Worm (Caenorhabditis elegans) whole organism, young adult: Measurements from ENCODE around the gene gcy-19.

Experiments used
- B0261.1 ChIP-seq: sonication (generic microtip); optimal IDR thresholded peaks from 2 replicates; lab custom pipeline; 2016; ENCODE audit warnings: mild to moderate bottlenecking, missing genetic modification characterization, moderate library complexity, missing compliant biosample characterization
- C06A6.2 ChIP-seq: fragments of 200-800 bp; sonication (Bioruptor generic); conservative IDR thresholded peaks from 2 replicates; pipeline ENCODE4 v1.3.6; 2022; ENCODE audit warnings: missing genetic modification characterization, missing compliant biosample characterization
- F10E7.11 ChIP-seq: sonication (generic microtip); optimal IDR thresholded peaks from 2 replicates; lab custom pipeline; 2017; ENCODE audit warnings: mild to moderate bottlenecking, missing genetic modification characterization, moderate library complexity, missing compliant biosample characterization
- F33H1.4 ChIP-seq: fragments of 200-800 bp; sonication (Bioruptor generic); IDR thresholded peaks from 2 replicates; pipeline ENCODE4 v1.3.6; 2022; ENCODE audit warnings: missing genetic modification reagents, missing genetic modification characterization, missing compliant biosample characterization
- F37B4.10 ChIP-seq: fragments of 200-800 bp; sonication (Bioruptor generic); IDR thresholded peaks from 2 replicates; pipeline ENCODE4 v1.3.6; 2022; ENCODE audit warnings: missing genetic modification characterization, missing compliant biosample characterization
- F55B11.4 ChIP-seq: sonication (generic microtip); optimal IDR thresholded peaks from 2 replicates; lab custom pipeline; 2016; ENCODE audit warnings: missing compliant biosample characterization, missing genetic modification characterization, borderline replicate concordance; ENCODE audit not compliant: insufficient read depth
- K11D2.4 ChIP-seq: fragments of 200-800 bp; sonication (Bioruptor generic); IDR thresholded peaks from 2 replicates; pipeline ENCODE4 v1.3.6; 2022; ENCODE audit warnings: missing genetic modification reagents, missing genetic modification characterization, missing compliant biosample characterization
- T26A5.8 ChIP-seq: sonication (generic microtip); optimal IDR thresholded peaks from 2 replicates; lab custom pipeline; 2016; ENCODE audit warnings: missing genetic modification characterization, missing compliant biosample characterization
- Y53G8AR.9 ChIP-seq: fragments of 200-800 bp; sonication (Bioruptor generic); conservative IDR thresholded peaks from 2 replicates; pipeline ENCODE4 v1.3.6; 2022; ENCODE audit warnings: missing genetic modification reagents, missing genetic modification characterization, missing compliant biosample characterization
- ama-1 ChIP-seq, 3 experiments: fragments of 150-350 bp in 1 of 3; sonication (generic microtip) in 2 of 3; optimal IDR thresholded peaks; 2 replicates each; lab custom pipeline; 2014 to 2018; ENCODE audit warnings: missing biosample characterization in 2 of 3, missing genetic modification characterization in 2 of 3, missing genetic modification reagents in 2 of 3
- aptf-2 ChIP-seq: fragments of 200-800 bp; sonication (Bioruptor generic); conservative IDR thresholded peaks from 2 replicates; pipeline ENCODE4 v1.3.6; 2022; ENCODE audit warnings: missing genetic modification reagents, missing genetic modification characterization, missing compliant biosample characterization
- athp-1 ChIP-seq: sonication (generic microtip); optimal IDR thresholded peaks from 2 replicates; lab custom pipeline; 2017; ENCODE audit warnings: mild to moderate bottlenecking, missing genetic modification characterization, missing compliant biosample characterization
- attf-5 ChIP-seq: fragments of 200-800 bp; sonication (Bioruptor generic); optimal IDR thresholded peaks from 2 replicates; lab custom pipeline; 2018; ENCODE audit warnings: mild to moderate bottlenecking, missing genetic modification characterization, missing compliant biosample characterization
- dox-1 ChIP-seq: fragments of 200-800 bp; sonication (Bioruptor generic); IDR thresholded peaks from 2 replicates; pipeline ENCODE4 v1.3.6; 2022; ENCODE audit warnings: missing genetic modification reagents, missing genetic modification characterization, missing compliant biosample characterization
- efl-1 ChIP-seq: fragments of 150-350 bp; optimal IDR thresholded peaks from 2 replicates; lab custom pipeline; 2014; ENCODE audit warnings: missing biosample characterization, missing genetic modification reagents, missing genetic modification characterization
- ekl-4 ChIP-seq: fragments of 200-800 bp; sonication (Bioruptor generic); IDR thresholded peaks from 2 replicates; pipeline ENCODE4 v1.3.6; 2022; ENCODE audit warnings: missing genetic modification reagents, missing genetic modification characterization, missing compliant biosample characterization
- hsf-1 ChIP-seq: fragments of 200-800 bp; sonication (Bioruptor generic); IDR thresholded peaks from 2 replicates; pipeline ENCODE4 v1.3.6; 2022; ENCODE audit warnings: missing genetic modification reagents, missing genetic modification characterization, missing compliant biosample characterization
- let-607 ChIP-seq, 2 experiments: fragments of 200-800 bp in 1 of 2; sonication (Bioruptor generic) in 1 of 2; sonication (generic microtip) in 1 of 2; optimal IDR thresholded peaks; 2 replicates each; lab custom pipeline; 2016 to 2018; ENCODE audit warnings: mild to moderate bottlenecking in 2 of 2, missing compliant biosample characterization in 2 of 2, missing genetic modification characterization in 2 of 2, moderate library complexity in 2 of 2, missing genotype in 1 of 2
- lin-26 ChIP-seq: fragments of 200-800 bp; sonication (Bioruptor generic); IDR thresholded peaks from 2 replicates; pipeline ENCODE4 v1.3.6; 2022; ENCODE audit warnings: missing genetic modification reagents, missing genetic modification characterization, missing compliant biosample characterization
- lir-1 ChIP-seq: fragments of 200-800 bp; sonication (Bioruptor generic); conservative IDR thresholded peaks from 2 replicates; pipeline ENCODE4 v1.3.6; 2022; ENCODE audit warnings: missing genetic modification reagents, missing genetic modification characterization, missing compliant biosample characterization
- lsl-1 ChIP-seq: fragments of 200-800 bp; sonication (Bioruptor generic); optimal IDR thresholded peaks from 2 replicates; lab custom pipeline; 2018; ENCODE audit warnings: mild to moderate bottlenecking, missing genetic modification characterization, moderate library complexity, missing compliant biosample characterization
- madf-6 ChIP-seq: fragments of 200-800 bp; sonication (Bioruptor generic); IDR thresholded peaks from 2 replicates; pipeline ENCODE4 v1.3.6; 2022; ENCODE audit warnings: missing genetic modification reagents, missing genetic modification characterization, missing compliant biosample characterization
- madf-8 ChIP-seq: fragments of 200-800 bp; sonication (Bioruptor generic); conservative IDR thresholded peaks from 2 replicates; pipeline ENCODE4 v1.3.6; 2022; ENCODE audit warnings: missing genetic modification reagents, missing genetic modification characterization, missing compliant biosample characterization
- nfyb-1 ChIP-seq: fragments of 200-800 bp; sonication (Bioruptor generic); IDR thresholded peaks from 2 replicates; pipeline ENCODE4 v1.3.6; 2022; ENCODE audit warnings: missing genetic modification reagents, missing genetic modification characterization, missing compliant biosample characterization
- pha-4 ChIP-seq: fragments of 150-350 bp; sonication (generic microtip); optimal IDR thresholded peaks from 2 replicates; lab custom pipeline; 2014; ENCODE audit warnings: missing biosample characterization, missing genetic modification reagents, missing genetic modification characterization
- rec-8 ChIP-seq, 2 experiments: sonication (generic microtip); optimal IDR thresholded peaks; 2 replicates each; lab custom pipeline; 2016; ENCODE audit warnings: mild to moderate bottlenecking in 2 of 2, missing genetic modification characterization in 2 of 2, missing genetic modification reagents in 2 of 2, missing genotype in 2 of 2, missing biosample characterization in 1 of 2, missing compliant biosample characterization in 1 of 2, moderate library complexity in 1 of 2
- rpc-1 ChIP-seq, 2 experiments: fragments of 150-350 bp in 1 of 2; sonication (generic microtip) in 1 of 2; optimal IDR thresholded peaks; 2 replicates each; lab custom pipeline; 2014 to 2018; ENCODE audit warnings: missing biosample characterization in 1 of 2, missing genetic modification characterization in 1 of 2, missing genetic modification reagents in 1 of 2, missing genotype in 1 of 2
- snpc-1.1 ChIP-seq: sonication (generic microtip); optimal IDR thresholded peaks from 2 replicates; lab custom pipeline; 2017; ENCODE audit warnings: missing genetic modification characterization, mild to moderate bottlenecking, missing compliant biosample characterization, antibody characterized with exemption, moderate library complexity, missing genotype, missing genetic modification reagents; ENCODE audit not compliant: insufficient read depth
- snpc-4 ChIP-seq, 5 experiments: fragments of 150-350 bp in 1 of 5; sonication (generic microtip) in 4 of 5; optimal IDR thresholded peaks; 2 replicates each; lab custom pipeline; 2014 to 2018; ENCODE audit warnings: missing genetic modification characterization in 5 of 5, missing biosample characterization in 3 of 5, antibody characterized with exemption in 2 of 5, mild to moderate bottlenecking in 2 of 5, missing compliant biosample characterization in 2 of 5, missing genotype in 2 of 5, moderate library complexity in 2 of 5, missing genetic modification reagents in 1 of 5
- somi-1 ChIP-seq: fragments of 200-800 bp; sonication (Bioruptor generic); optimal IDR thresholded peaks from 2 replicates; lab custom pipeline; 2018; ENCODE audit warnings: mild to moderate bottlenecking, missing genetic modification characterization, missing compliant biosample characterization
- tbp1 ChIP-seq: fragments of 200-800 bp; sonication (Bioruptor generic); optimal IDR thresholded peaks from 2 replicates; lab custom pipeline; 2018; ENCODE audit warnings: mild to moderate bottlenecking, missing genetic modification characterization, missing compliant biosample characterization
- tlf-1 ChIP-seq: fragments of 200-800 bp; sonication (Bioruptor generic); optimal IDR thresholded peaks from 2 replicates; lab custom pipeline; 2018; ENCODE audit warnings: mild to moderate bottlenecking, missing genetic modification characterization, missing compliant biosample characterization
- unc-62 ChIP-seq: fragments of 150-350 bp; optimal IDR thresholded peaks from 2 replicates; lab custom pipeline; 2014; ENCODE audit warnings: missing biosample characterization, missing genetic modification reagents, missing genetic modification characterization
- zfh-2 ChIP-seq: fragments of 200-800 bp; sonication (Bioruptor generic); conservative IDR thresholded peaks from 2 replicates; pipeline ENCODE4 v1.3.6; 2022; ENCODE audit warnings: missing genetic modification reagents, missing genetic modification characterization, missing compliant biosample characterization
- ztf-18 ChIP-seq: sonication (generic microtip); optimal IDR thresholded peaks from 2 replicates; lab custom pipeline; 2016; ENCODE audit warnings: missing genotype, mild to moderate bottlenecking, missing genetic modification characterization, missing compliant biosample characterization
- ztf-25 ChIP-seq: fragments of 200-800 bp; sonication (Bioruptor generic); IDR thresholded peaks from 2 replicates; pipeline ENCODE4 v1.3.6; 2022; ENCODE audit warnings: missing genetic modification reagents, missing genetic modification characterization, missing compliant biosample characterization

Gene gcy-19

DNA sequence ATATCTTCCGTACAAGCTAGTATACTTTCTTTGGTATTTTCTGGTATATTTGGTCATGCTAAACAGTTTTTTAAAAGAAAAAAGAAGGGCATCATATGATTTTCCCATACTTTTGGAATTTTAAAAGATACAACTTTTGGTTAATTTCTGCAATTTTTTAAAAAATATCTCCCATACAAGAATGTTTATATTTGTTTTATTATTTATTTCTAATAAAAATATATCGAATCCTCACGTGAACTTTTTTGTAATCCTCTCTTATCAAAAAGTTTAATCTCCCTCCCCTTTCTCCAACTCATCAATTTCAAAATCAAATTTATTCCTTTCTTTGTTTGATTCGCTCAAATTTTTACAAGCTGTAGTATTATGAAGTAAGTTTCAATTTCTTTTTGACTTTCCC, 23.2 kb upstream of the gcy-19 start, which contains the start of gene nep-13:
TSS of gene nep-13 (plus strand) at position 301 of the 400 bp plus-strand sequence.
- TF ChIP-seq ama-1 (optimal IDR thresholded peaks at IDR 0.05; lab: Kevin White, UChicago) (no peak), ama-1 (GFP tag; optimal IDR thresholded peaks at IDR 0.05; lab: Kevin White, UChicago) (no peak)
- TF ChIP-seq, all 124 proteins: peak for 0

- TF ChIP-seq unc-62 (GFP tag; lab: Kevin White, UChicago) (no peak), let-607 (tag; optimal IDR thresholded peaks at IDR 0.05; lab: Kevin White, UChicago) (no peak), ztf-18 (tag; lab: Kevin White, UChicago) (no peak), madf-6 (GFP tag; lab: Robert Waterston, UW) (no peak), rec-8 (tag; optimal IDR thresholded peaks at IDR 0.05; lab: Kevin White, UChicago) (no peak), zfh-2 (GFP tag; lab: Robert Waterston, UW) (no peak), F10E7.11 (tag; lab: Kevin White, UChicago) (no peak), Y53G8AR.9 (no peak), F55B11.4 (tag; lab: Kevin White, UChicago) (no peak), efl-1 (GFP tag; lab: Kevin White, UChicago) (no peak), B0261.1 (tag; lab: Kevin White, UChicago) (no peak)
These were observed 19.5 kb upstream of the gcy-19 start, which contains the start of gene wht-4 for ce11 chrII:3278634-3279033. wht-4 (plus strand) TSS chrII:3278934.

- TF ChIP-seq hsf-1 (no peak), lir-1 (no peak), F10E7.11 (tag; lab: Kevin White, UChicago) (no peak), tlf-1 (no peak), F33H1.4 (GFP tag; lab: Robert Waterston, UW) (no peak), F37B4.10 (GFP tag; lab: Robert Waterston, UW) (no peak), unc-62 (GFP tag; lab: Kevin White, UChicago) (no peak), somi-1 (GFP tag; lab: Kevin White, UChicago) (no peak), lin-26 (GFP tag; lab: Robert Waterston, UW) (no peak), T26A5.8 (no peak), athp-1 (tag; lab: Kevin White, UChicago) (no peak), snpc-1.1 (no peak), aptf-2 (GFP tag; lab: Robert Waterston, UW) (no peak), madf-8 (GFP tag; lab: Robert Waterston, UW) (no peak)
These were observed 18.5 kb upstream of the gcy-19 start, which contains the start of gene F02E11.4 for ce11 chrII:3277686-3278085. F02E11.4 (minus strand) TSS chrII:3277786.

ce11 chrII:3274923-3275322, 15.8 kb upstream of the gcy-19 start, which contains the start of gene F02E11.3:
F02E11.3 (minus strand) TSS chrII:3275023.
- TF ChIP-seq zfh-2 (GFP tag; lab: Robert Waterston, UW), result 0 out of 2 replicates have a peak, but pooled peaks have one; percentile 43
- no peak for TF ChIP-seq aptf-2 (GFP tag; lab: Robert Waterston, UW)

- no peak for TF ChIP-seq pha-4 (tag; lab: Kevin White, UChicago)
- TF ChIP-seq K11D2.4 (GFP tag; lab: Robert Waterston, UW), result no peak
These were observed 11.4 kb upstream of the gcy-19 start for ce11 chrII:3270598-3270997.

DNA sequence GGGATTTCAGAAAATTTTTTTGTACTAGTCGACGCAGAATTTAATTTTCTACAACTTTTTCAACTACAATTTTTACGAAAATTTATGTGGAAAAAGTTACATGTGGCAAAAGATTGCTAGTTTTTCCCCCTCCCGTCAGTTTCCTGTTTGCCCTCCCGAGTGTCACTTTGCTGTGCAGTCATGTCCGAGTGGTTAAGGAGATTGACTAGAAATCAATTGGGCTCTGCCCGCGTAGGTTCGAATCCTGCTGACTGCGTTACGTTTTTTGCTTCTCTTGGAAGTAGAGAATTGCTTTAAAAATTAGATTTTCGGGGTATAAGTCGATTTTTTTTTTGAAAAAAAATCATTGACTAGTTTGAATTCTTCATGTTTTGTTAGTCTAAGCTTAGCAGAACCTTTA, 8.7 kb upstream of the gcy-19 start:
- TF ChIP-seq nfyb-1, result peak; percentile 66
- TF ChIP-seq lsl-1 (GFP tag; lab: Kevin White, UChicago), result peak; percentile 24
- peak; percentile 80; the same call in 1 of the 2 replicates for TF ChIP-seq lin-26 (GFP tag; lab: Robert Waterston, UW)
- TF ChIP-seq C06A6.2 (GFP tag; lab: Robert Waterston, UW), result no peak
- no peak for TF ChIP-seq ekl-4 (GFP tag; lab: Robert Waterston, UW)
- peak; percentile 80 for TF ChIP-seq B0261.1 (tag; lab: Kevin White, UChicago)
- peak; percentile 95 for TF ChIP-seq tbp1 (GFP tag; lab: Kevin White, UChicago)
- peak; percentile 65 for TF ChIP-seq rpc-1 (optimal IDR thresholded peaks at IDR 0.05; lab: Kevin White, UChicago)
- peak; percentile 78 for TF ChIP-seq rpc-1 (tag; optimal IDR thresholded peaks at IDR 0.05; lab: Kevin White, UChicago)
- TF ChIP-seq snpc-4 (GFP tag; optimal IDR thresholded peaks at IDR 0.05; lab: Kevin White, UChicago), result no peak
- peak in 1 of 4 experiments; percentile 37 for TF ChIP-seq snpc-4 (tag; optimal IDR thresholded peaks at IDR 0.05; lab: Kevin White, UChicago)
- 0 out of 2 replicates have a peak, but pooled peaks have one; percentile 38 for TF ChIP-seq ztf-25 (GFP tag; lab: Robert Waterston, UW)
- no peak for TF ChIP-seq tlf-1
- no peak for TF ChIP-seq efl-1 (GFP tag; lab: Kevin White, UChicago)
- TF ChIP-seq attf-5, result peak; percentile 32
- TF ChIP-seq dox-1 (GFP tag; lab: Robert Waterston, UW), result 0 out of 2 replicates have a peak, but pooled peaks have one; percentile 31
